Fruit fly (Drosophila melanogaster): Measurements from ENCODE around the gene CG14689.

Gene CG14689

DNA sequence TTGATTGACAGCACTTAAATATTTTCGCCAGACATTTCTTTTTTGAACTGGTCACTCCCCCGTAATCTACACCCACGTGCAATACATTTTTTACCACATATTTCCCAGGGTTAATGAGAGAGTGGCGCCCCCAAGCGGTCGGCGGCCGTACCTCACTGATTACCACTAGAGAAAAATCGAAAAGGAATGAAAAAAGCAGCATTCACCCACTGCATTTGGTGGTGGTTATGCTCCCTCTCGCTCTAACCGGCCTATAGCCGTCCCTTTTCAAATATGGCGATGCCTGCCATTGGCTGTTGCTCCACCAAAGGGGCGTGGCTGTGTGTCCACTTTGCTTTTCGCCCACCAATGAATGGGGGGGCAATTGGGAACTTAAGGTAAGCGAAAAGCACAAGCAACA lies 46.1 kb downstream of the CG14689 start (continued):
- TF ChIP-seq prd (optimal IDR thresholded peaks at IDR 0.05) (no peak), prd (GFP tag; IDR thresholded peaks at IDR 0.05) (peak; percentile 36; the same call in 1 of the 3 replicates), Max (GFP tag; optimal IDR thresholded peaks at IDR 0.05) (peak; percentile 23), CG11085 (GFP tag; IDR thresholded peaks at IDR 0.05) (no peak), CG17361 (GFP tag; IDR thresholded peaks at IDR 0.05) (0 out of 3 replicates have a peak, but pooled peaks have one; percentile 48), Meics (GFP tag; optimal IDR thresholded peaks at IDR 0.05) (peak; percentile 58), CG10959 (GFP tag; IDR thresholded peaks at IDR 0.05) (peak; percentile 33; the same call in 1 of the 2 replicates), Opbp (GFP tag; IDR thresholded peaks at IDR 0.05; ENCODE audit: partially characterized antibody) (peak; percentile 49; the same call in 1 of the 3 replicates), CG1233 (GFP tag; optimal IDR thresholded peaks at IDR 0.05) (peak; percentile 68), Med (GFP tag) (peak; percentile 91), Asciz (GFP tag; optimal IDR thresholded peaks at IDR 0.05) (peak; percentile 47), CG12219 (GFP tag; optimal IDR thresholded peaks at IDR 0.05) (peak; percentile 69), psq (GFP tag; optimal IDR thresholded peaks at IDR 0.05) (peak; percentile 25), NC2α (GFP tag; optimal IDR thresholded peaks at IDR 0.05) (no peak), stc (GFP tag; IDR thresholded peaks at IDR 0.05) (peak; percentile 35), CG32767 (GFP tag; IDR thresholded peaks at IDR 0.05) (0 out of 2 replicates have a peak, but pooled peaks have one; percentile 49), fd96Cb (tag; optimal IDR thresholded peaks at IDR 0.05) (peak; percentile 4), NfI (GFP tag; optimal IDR thresholded peaks at IDR 0.05) (peak; percentile 61), chinmo (GFP tag; IDR thresholded peaks at IDR 0.05; ENCODE audit: partially characterized antibody) (peak; percentile 98), CG31441 (GFP tag; IDR thresholded peaks at IDR 0.05) (peak; percentile 60), CG17328 (GFP tag; IDR thresholded peaks at IDR 0.05) (peak; percentile 65), D (optimal IDR thresholded peaks at IDR 0.05) (no peak), D (GFP tag; optimal IDR thresholded peaks at IDR 0.05) (peak; percentile 66), CG18619 (GFP tag; optimal IDR thresholded peaks at IDR 0.05) (peak; percentile 25), crc (GFP tag; optimal IDR thresholded peaks at IDR 0.05) (no peak), sqz (GFP tag; optimal IDR thresholded peaks at IDR 0.05) (peak; percentile 89), CG2678 (tag; optimal IDR thresholded peaks at IDR 0.05) (peak; percentile 37), GATAe (GFP tag; conservative IDR thresholded peaks at IDR 0.05) (no peak), CG1603 (tag; optimal IDR thresholded peaks at IDR 0.05) (peak; percentile 72), ttk (GFP tag; IDR thresholded peaks at IDR 0.05) (peak; percentile 29; the same call in 1 of the 2 replicates), row (GFP tag; IDR thresholded peaks at IDR 0.05) (peak; percentile 22; the same call in 1 of the 3 replicates), ac (GFP tag; optimal IDR thresholded peaks at IDR 0.05) (peak; percentile 54), ase (GFP tag; IDR thresholded peaks at IDR 0.05) (peak; percentile 70; the same call in 2 of the 3 replicates), CG13775 (GFP tag; optimal IDR thresholded peaks at IDR 0.05) (peak; percentile 55), CG16813 (GFP tag; IDR thresholded peaks at IDR 0.05; ENCODE audit: partially characterized antibody) (peak; percentile 15; the same call in 1 of the 3 replicates), gcm (GFP tag; optimal IDR thresholded peaks at IDR 0.05) (peak; percentile 57), dmrt11E (tag; optimal IDR thresholded peaks at IDR 0.05) (peak; percentile 30), Scr (GFP tag; IDR thresholded peaks at IDR 0.05; ENCODE audit: partially characterized antibody) (peak; percentile 12; the same call in 1 of the 2 replicates), lab (GFP tag; optimal IDR thresholded peaks at IDR 0.05) (peak; percentile 66), MESR4 (GFP tag; optimal IDR thresholded peaks at IDR 0.05) (peak; percentile 4), CG6854 (GFP tag; optimal IDR thresholded peaks at IDR 0.05) (peak; percentile 42), CG31224 (GFP tag; IDR thresholded peaks at IDR 0.05) (0 out of 2 replicates have a peak, but pooled peaks have one; percentile 35), ci (GFP tag; IDR thresholded peaks at IDR 0.05) (peak; percentile 90), zf30C (GFP tag; optimal IDR thresholded peaks at IDR 0.05) (peak; percentile 58), so (GFP tag; IDR thresholded peaks at IDR 0.05) (peak; percentile 66; the same call in 2 of the 3 replicates), CG10431 (GFP tag; optimal IDR thresholded peaks at IDR 0.05) (peak; percentile 76), ATbp (GFP tag; optimal IDR thresholded peaks at IDR 0.05) (peak; percentile 69), CG11247 (GFP tag; IDR thresholded peaks at IDR 0.05) (no peak), CG17829 (tag; optimal IDR thresholded peaks at IDR 0.05) (peak; percentile 68), CG8478 (optimal IDR thresholded peaks at IDR 0.05) (peak; percentile 87)

All from whole organism, embryonic.